Fruit fly (Drosophila melanogaster): ENCODE measurements around the gene Whamy.

DNA sequence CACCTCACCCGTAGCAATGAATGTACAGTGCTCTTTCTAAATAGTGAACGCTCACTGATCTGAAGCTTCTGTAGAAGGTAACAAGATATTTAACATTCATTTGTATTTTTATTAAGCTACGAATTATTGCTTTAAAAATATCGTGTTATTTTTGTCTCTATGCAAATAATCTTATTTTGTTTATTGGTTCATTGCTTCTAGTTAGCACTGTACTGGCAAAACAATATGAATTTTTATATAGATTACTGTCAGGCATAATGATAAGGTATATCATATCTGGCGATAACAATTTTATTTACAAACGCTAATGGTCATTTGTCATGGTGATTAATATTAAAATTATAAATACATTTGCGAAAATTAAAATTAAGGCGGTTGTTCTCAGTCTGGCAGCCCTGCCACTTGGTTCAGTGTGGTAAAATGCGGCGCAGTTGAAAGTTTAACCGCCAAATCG, 2.7 kb downstream of the Whamy start, which contains the start of gene CG9471:
- TF ChIP-seq pzg (GFP tag; optimal IDR thresholded peaks at IDR 0.05) = peak; percentile 54
- TF ChIP-seq nau (GFP tag; optimal IDR thresholded peaks at IDR 0.05) = peak; percentile 87
- peak; percentile 33 for TF ChIP-seq stwl (tag; optimal IDR thresholded peaks at IDR 0.05)
- TF ChIP-seq CG2129 (GFP tag; IDR thresholded peaks at IDR 0.05; ENCODE audit: partially characterized antibody) = no peak
- TF ChIP-seq psq (GFP tag; optimal IDR thresholded peaks at IDR 0.05) = peak; percentile 57
- TF ChIP-seq CG2202 (tag; optimal IDR thresholded peaks at IDR 0.05) = peak; percentile 76
- peak; percentile 84 for TF ChIP-seq CG9609 (GFP tag; optimal IDR thresholded peaks at IDR 0.05)
- TF ChIP-seq ttk (GFP tag; IDR thresholded peaks at IDR 0.05) = peak; percentile 87
- peak; percentile 90 for TF ChIP-seq sd (tag; optimal IDR thresholded peaks at IDR 0.05)
- peak; percentile 77 for TF ChIP-seq ken (GFP tag; IDR thresholded peaks at IDR 0.05)
- peak; percentile 84 for TF ChIP-seq schlank (tag; optimal IDR thresholded peaks at IDR 0.05)

Measured in whole organism, embryonic.